Fruit fly (Drosophila melanogaster) whole organism, adult: Measurements from ENCODE around the gene SclB.

ENCODE experiments used
- CG1620 ChIP-seq: fragments of 200-800 bp; sonication (Bioruptor generic); optimal IDR thresholded peaks from 2 replicates; lab custom pipeline; 2016; ENCODE audit warnings: missing biosample characterization, missing genetic modification characterization
- CG7101 ChIP-seq: fragments of 200-800 bp; sonication (Bioruptor generic); optimal IDR thresholded peaks from 2 replicates; lab custom pipeline; 2018; ENCODE audit warnings: missing biosample characterization, mild to moderate bottlenecking, missing genetic modification characterization, moderate library complexity
- Clk ChIP-seq: fragments of 200-800 bp; sonication (Bioruptor generic); optimal IDR thresholded peaks from 2 replicates; lab custom pipeline; 2017; ENCODE audit warnings: missing biosample characterization, missing genetic modification characterization
- Crg-1 ChIP-seq: fragments of 200-800 bp; sonication (Bioruptor generic); optimal IDR thresholded peaks from 2 replicates; lab custom pipeline; 2016; ENCODE audit warnings: missing biosample characterization, missing genetic modification characterization
- Mnt ChIP-seq: fragments of 200-800 bp; sonication (Bioruptor generic); optimal IDR thresholded peaks from 2 replicates; lab custom pipeline; 2016; ENCODE audit warnings: missing biosample characterization, mild to moderate bottlenecking, missing genetic modification characterization
- pad ChIP-seq: fragments of 200-800 bp; sonication (Bioruptor generic); optimal IDR thresholded peaks from 3 replicates; lab custom pipeline; 2017; ENCODE audit warnings: missing biosample characterization, missing genetic modification characterization, mild to moderate bottlenecking, moderate library complexity, missing genetic modification reagents

- no peak for TF ChIP-seq pad (GFP tag; lab: Kevin White, UChicago)
- no peak for TF ChIP-seq CG7101 (tag; lab: Kevin White, UChicago)
- no peak for TF ChIP-seq Crg-1 (GFP tag; lab: Kevin White, UChicago)
- TF ChIP-seq CG1620 (GFP tag; lab: Kevin White, UChicago) = no peak
- TF ChIP-seq Mnt (GFP tag; lab: Kevin White, UChicago) = no peak
- no peak for TF ChIP-seq Clk (GFP tag; lab: Kevin White, UChicago)
Observed at dm6 chr2L:16857665-16858064, 19.9 kb downstream of the SclB start.
